Worm (Caenorhabditis elegans) whole organism, midembryonic: ENCODE data around the gene mgl-3.

Experiments used
- cog-1 ChIP-seq: sonication (generic microtip); optimal IDR thresholded peaks from 2 replicates; lab custom pipeline; 2016; ENCODE audit warnings: missing genetic modification characterization, missing compliant biosample characterization
- flt-1 ChIP-seq: fragments of 200-800 bp; sonication (Bioruptor generic); IDR thresholded peaks from 2 replicates; pipeline ENCODE4 v1.3.6; 2022; ENCODE audit warnings: missing genetic modification characterization, missing compliant biosample characterization
- ztf-29 ChIP-seq: fragments of 200-800 bp; sonication (Bioruptor generic); IDR thresholded peaks from 2 replicates; pipeline ENCODE4 v1.3.6; 2022; ENCODE audit warnings: missing genetic modification reagents, missing genetic modification characterization, missing compliant biosample characterization

DNA sequence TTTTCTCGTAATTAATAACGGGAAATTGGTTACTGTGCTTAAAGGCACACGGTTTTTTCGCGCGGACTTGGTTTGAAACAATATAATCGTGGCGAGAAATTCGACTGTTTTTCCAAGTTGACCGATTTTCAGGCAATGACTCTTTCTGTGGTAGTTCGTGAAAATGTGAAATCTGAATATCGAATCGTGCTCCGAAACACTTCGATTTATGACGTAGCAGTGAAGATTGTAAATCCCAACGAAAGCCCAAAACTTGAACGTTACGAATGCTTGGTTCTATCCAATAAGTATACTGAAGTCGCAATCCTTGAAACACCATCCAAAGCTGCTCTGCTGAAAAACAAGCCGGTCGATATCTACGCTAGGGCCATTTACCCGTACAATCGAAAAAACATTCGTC is 55.3 kb downstream of the mgl-3 start:
- no peak for TF ChIP-seq cog-1
- no peak for TF ChIP-seq ztf-29 (GFP tag; lab: Robert Waterston, UW)
- TF ChIP-seq flt-1 (GFP tag; lab: Robert Waterston, UW), result no peak
